Fruit fly (Drosophila melanogaster) whole organism, embryonic: Measurements from ENCODE around the gene CG7173.

ENCODE experiments used
- Atf6 ChIP-seq: fragments of 200-800 bp; sonication (Bioruptor generic); IDR thresholded peaks from 2 replicates; pipeline ENCODE4 v1.3.6; 2022; ENCODE audit warnings: missing biosample characterization, missing genetic modification characterization
- CG10209 ChIP-seq: fragments of 200-800 bp; sonication (Bioruptor generic); optimal IDR thresholded peaks from 3 replicates; lab custom pipeline; 2017; ENCODE audit warnings: missing biosample characterization, mild to moderate bottlenecking, missing genetic modification characterization, missing genetic modification reagents
- CG1024 ChIP-seq: fragments of 200-800 bp; sonication (Bioruptor generic); IDR thresholded peaks from 2 replicates; pipeline ENCODE4 v1.3.6; 2022; ENCODE audit warnings: missing biosample characterization, missing genetic modification characterization
- CG11398 ChIP-seq: fragments of 200-800 bp; sonication (Bioruptor generic); optimal IDR thresholded peaks from 2 replicates; lab custom pipeline; 2016; ENCODE audit warnings: missing biosample characterization, missing genetic modification characterization
- CG12391 ChIP-seq: fragments of 200-800 bp; sonication (Bioruptor generic); optimal IDR thresholded peaks from 3 replicates; lab custom pipeline; 2018; ENCODE audit warnings: missing biosample characterization, mild to moderate bottlenecking, missing genetic modification characterization, moderate library complexity
- CG13123 ChIP-seq: fragments of 200-800 bp; sonication (Bioruptor generic); optimal IDR thresholded peaks from 2 replicates; lab custom pipeline; 2016; ENCODE audit warnings: missing biosample characterization, missing genetic modification characterization
- CG14050 ChIP-seq: fragments of 200-800 bp; sonication (Bioruptor generic); IDR thresholded peaks from 3 replicates; pipeline ENCODE4 v1.3.6; 2022; ENCODE audit warnings: missing biosample characterization, missing genetic modification characterization
- CG15479 ChIP-seq: fragments of 200-800 bp; sonication (Bioruptor generic); optimal IDR thresholded peaks from 3 replicates; lab custom pipeline; 2019; ENCODE audit warnings: missing biosample characterization, mild to moderate bottlenecking, missing genetic modification characterization, moderate library complexity
- CG15696 ChIP-seq: fragments of 200-800 bp; sonication (Bioruptor generic); optimal IDR thresholded peaks from 2 replicates; lab custom pipeline; 2019; ENCODE audit warnings: missing biosample characterization, mild to moderate bottlenecking, missing genetic modification characterization, moderate library complexity
- CG16779 ChIP-seq: fragments of 200-800 bp; sonication (Bioruptor generic); IDR thresholded peaks from 2 replicates; pipeline ENCODE4 v1.3.6; 2022; ENCODE audit warnings: missing biosample characterization, missing genetic modification characterization
- CG18011 ChIP-seq: fragments of 200-800 bp; sonication (Bioruptor generic); optimal IDR thresholded peaks from 2 replicates; lab custom pipeline; 2017; ENCODE audit warnings: missing biosample characterization, missing genetic modification characterization, mild to moderate bottlenecking, moderate library complexity, missing genotype
- CG18262 ChIP-seq: fragments of 200-800 bp; optimal IDR thresholded peaks from 3 replicates; lab custom pipeline; 2019; ENCODE audit warnings: missing biosample characterization, mild to moderate bottlenecking, missing genetic modification characterization, moderate library complexity
- CG18599 ChIP-seq: fragments of 200-800 bp; sonication (Bioruptor generic); optimal IDR thresholded peaks from 3 replicates; lab custom pipeline; 2017; ENCODE audit warnings: missing biosample characterization, missing genetic modification characterization, mild to moderate bottlenecking, moderate library complexity, missing genetic modification reagents
- CG2202 ChIP-seq: fragments of 200-800 bp; sonication (Bioruptor generic); optimal IDR thresholded peaks from 2 replicates; lab custom pipeline; 2018; ENCODE audit warnings: missing biosample characterization, mild to moderate bottlenecking, missing genetic modification characterization
- CG43689 ChIP-seq: fragments of 200-800 bp; sonication (Bioruptor generic); IDR thresholded peaks from 2 replicates; pipeline ENCODE4 v1.3.6; 2022; ENCODE audit warnings: missing biosample characterization, missing genetic modification characterization
- CG4617 ChIP-seq: fragments of 200-800 bp; sonication (Bioruptor generic); optimal IDR thresholded peaks from 3 replicates; lab custom pipeline; 2016; ENCODE audit warnings: missing biosample characterization, missing genetic modification characterization, borderline replicate concordance
- CG5245 ChIP-seq: fragments of 200-800 bp; sonication (Bioruptor generic); optimal IDR thresholded peaks from 3 replicates; lab custom pipeline; 2016; ENCODE audit warnings: missing biosample characterization, missing genetic modification characterization
- Dp ChIP-seq: fragments of 200-800 bp; sonication (Bioruptor generic); optimal IDR thresholded peaks from 2 replicates; lab custom pipeline; 2018; ENCODE audit warnings: missing biosample characterization, mild to moderate bottlenecking, missing genetic modification characterization, moderate library complexity
- Ets97D ChIP-seq: fragments of 200-800 bp; sonication (Bioruptor generic); optimal IDR thresholded peaks from 3 replicates; lab custom pipeline; 2016; ENCODE audit warnings: missing biosample characterization, missing genetic modification characterization
- HLH3B ChIP-seq: fragments of 200-800 bp; sonication (Bioruptor generic); IDR thresholded peaks from 2 replicates; pipeline ENCODE4 v1.3.6; 2022; ENCODE audit warnings: missing biosample characterization, missing genetic modification characterization
- Jarid2 ChIP-seq: fragments of 200-800 bp; sonication (Bioruptor generic); optimal IDR thresholded peaks from 3 replicates; lab custom pipeline; 2017; ENCODE audit warnings: mild to moderate bottlenecking, missing biosample characterization, missing genetic modification reagents, missing genetic modification characterization
- Myb ChIP-seq: fragments of 200-800 bp; sonication (Bioruptor generic); optimal IDR thresholded peaks from 2 replicates; lab custom pipeline; 2016; ENCODE audit warnings: missing biosample characterization, missing genetic modification characterization
- Six4 ChIP-seq: fragments of 200-800 bp; sonication (Bioruptor generic); optimal IDR thresholded peaks from 2 replicates; lab custom pipeline; 2016; ENCODE audit warnings: missing biosample characterization, missing genetic modification characterization
- Spps ChIP-seq: fragments of 200-800 bp; sonication (Bioruptor generic); optimal IDR thresholded peaks from 2 replicates; lab custom pipeline; 2018; ENCODE audit warnings: missing biosample characterization, mild to moderate bottlenecking, missing genetic modification characterization
- Stat92E ChIP-seq, 3 experiments: fragments of >200 bp in 2 of 3; fragments of 200-800 bp in 1 of 3; sonication (Bioruptor generic) in 1 of 3; optimal IDR thresholded peaks; 2 replicates each; lab custom pipeline; 2017 to 2019; ENCODE audit warnings: missing biosample characterization in 3 of 3, missing genetic modification characterization in 3 of 3, mild to moderate bottlenecking in 1 of 3, moderate library complexity in 1 of 3
- abd-A ChIP-seq: fragments of 200-800 bp; sonication (Bioruptor generic); optimal IDR thresholded peaks from 3 replicates; lab custom pipeline; 2019; ENCODE audit warnings: missing biosample characterization, mild to moderate bottlenecking, missing genetic modification characterization, moderate library complexity
- aop ChIP-seq: fragments of 200-800 bp; sonication (Bioruptor generic); IDR thresholded peaks from 2 replicates; pipeline ENCODE4 v1.3.6; 2022; ENCODE audit warnings: missing biosample characterization, missing genetic modification characterization
- bowl ChIP-seq: fragments of 200-800 bp; sonication (Bioruptor generic); IDR thresholded peaks from 2 replicates; pipeline ENCODE4 v1.3.6; 2022; ENCODE audit warnings: missing biosample characterization, missing genetic modification characterization
- caup ChIP-seq: fragments of 200-800 bp; sonication (Bioruptor generic); optimal IDR thresholded peaks from 3 replicates; lab custom pipeline; 2017; ENCODE audit warnings: missing biosample characterization, mild to moderate bottlenecking, missing genetic modification characterization, moderate library complexity; ENCODE audit not compliant: severe bottlenecking
- dm ChIP-seq: fragments of 200-800 bp; sonication (Bioruptor generic); optimal IDR thresholded peaks from 3 replicates; lab custom pipeline; 2016; ENCODE audit warnings: missing biosample characterization, missing genetic modification characterization
- dmrt99B ChIP-seq: fragments of 200-800 bp; sonication (Bioruptor generic); optimal IDR thresholded peaks from 2 replicates; lab custom pipeline; 2018; ENCODE audit warnings: missing biosample characterization, mild to moderate bottlenecking, missing genetic modification characterization, moderate library complexity
- en ChIP-seq: fragments of 200-800 bp; sonication (Bioruptor generic); optimal IDR thresholded peaks from 2 replicates; lab custom pipeline; 2016; ENCODE audit warnings: missing biosample characterization, missing genetic modification characterization
- exex ChIP-seq: fragments of 200-800 bp; sonication (Bioruptor generic); optimal IDR thresholded peaks from 4 replicates; lab custom pipeline; 2018; ENCODE audit warnings: missing biosample characterization, mild to moderate bottlenecking, missing genetic modification characterization, moderate library complexity
- gcm2 ChIP-seq: fragments of 200-800 bp; sonication (Bioruptor generic); optimal IDR thresholded peaks from 2 replicates; lab custom pipeline; 2016; ENCODE audit warnings: missing biosample characterization, missing genetic modification characterization
- h ChIP-seq: fragments of >200 bp; optimal IDR thresholded peaks from 2 replicates; lab custom pipeline; 2017
- insv ChIP-seq, 2 experiments: fragments of 200-800 bp; sonication (Bioruptor generic); optimal IDR thresholded peaks; 3 replicates each; lab custom pipeline; 2016 to 2018; ENCODE audit warnings: missing biosample characterization in 2 of 2, missing genetic modification characterization in 2 of 2
- klu ChIP-seq: fragments of 200-800 bp; sonication (Bioruptor generic); IDR thresholded peaks from 2 replicates; pipeline ENCODE4 v1.3.6; 2022; ENCODE audit warnings: missing biosample characterization, missing genetic modification characterization
- mam ChIP-seq: fragments of 200-800 bp; sonication (Bioruptor generic); optimal IDR thresholded peaks from 3 replicates; lab custom pipeline; 2016; ENCODE audit warnings: missing biosample characterization, missing genetic modification characterization
- nom ChIP-seq: fragments of 200-800 bp; sonication (Bioruptor generic); optimal IDR thresholded peaks from 2 replicates; lab custom pipeline; 2017; ENCODE audit warnings: missing biosample characterization, missing genetic modification characterization, mild to moderate bottlenecking, moderate library complexity, missing genetic modification reagents
- odd ChIP-seq: fragments of 200-800 bp; sonication (Bioruptor generic); optimal IDR thresholded peaks from 2 replicates; lab custom pipeline; 2017; ENCODE audit warnings: missing biosample characterization, mild to moderate bottlenecking, missing genetic modification characterization
- pan ChIP-seq, 4 experiments: fragments of >200 bp in 3 of 4; fragments of 200-800 bp in 1 of 4; sonication (Bioruptor generic) in 1 of 4; optimal IDR thresholded peaks in 3 of 4; IDR thresholded peaks in 1 of 4; 2 replicates each; pipeline versions ENCODE4 v1.3.6 to Lab custom; 2017 to 2022; ENCODE audit warnings: missing biosample characterization in 2 of 4, missing genetic modification characterization in 2 of 4, mixed read lengths in 1 of 4
- phol ChIP-seq: fragments of 200-800 bp; sonication (Bioruptor generic); optimal IDR thresholded peaks from 3 replicates; lab custom pipeline; 2018; ENCODE audit warnings: missing biosample characterization, mild to moderate bottlenecking, missing genetic modification characterization, moderate library complexity
- prd ChIP-seq, 3 experiments: fragments of >200 bp in 2 of 3; fragments of 200-800 bp in 1 of 3; sonication (Bioruptor generic) in 1 of 3; optimal IDR thresholded peaks in 2 of 3; IDR thresholded peaks in 1 of 3; 2 replicates in 2 of 3; 3 replicates in 1 of 3; pipeline versions ENCODE4 v1.3.6 to Lab custom; 2017 to 2022; ENCODE audit warnings: missing biosample characterization in 1 of 3, missing genetic modification characterization in 1 of 3
- rib ChIP-seq: fragments of 200-800 bp; sonication (Bioruptor generic); IDR thresholded peaks from 2 replicates; pipeline ENCODE4 v1.3.6; 2022; ENCODE audit warnings: missing biosample characterization, missing genetic modification characterization
- ro ChIP-seq: fragments of 200-800 bp; sonication (Bioruptor generic); IDR thresholded peaks from 2 replicates; pipeline ENCODE4 v1.3.6; 2022; ENCODE audit warnings: missing biosample characterization, missing genetic modification characterization
- run ChIP-seq: fragments of 200-800 bp; sonication (Bioruptor generic); optimal IDR thresholded peaks from 3 replicates; lab custom pipeline; 2018; ENCODE audit warnings: missing biosample characterization, mild to moderate bottlenecking, missing genetic modification characterization
- so ChIP-seq: fragments of 200-800 bp; sonication (Bioruptor generic); IDR thresholded peaks from 3 replicates; pipeline ENCODE4 v1.3.6; 2022; ENCODE audit warnings: missing biosample characterization, missing genetic modification characterization
- sqz ChIP-seq: fragments of 200-800 bp; sonication (Bioruptor generic); optimal IDR thresholded peaks from 3 replicates; lab custom pipeline; 2018; ENCODE audit warnings: missing biosample characterization, mild to moderate bottlenecking, missing genetic modification characterization
- tap ChIP-seq: fragments of 200-800 bp; optimal IDR thresholded peaks from 3 replicates; lab custom pipeline; 2019; ENCODE audit warnings: missing biosample characterization, mild to moderate bottlenecking, missing genetic modification characterization, moderate library complexity
- unpg ChIP-seq: fragments of 200-800 bp; sonication (Bioruptor generic); optimal IDR thresholded peaks from 3 replicates; lab custom pipeline; 2018; ENCODE audit warnings: missing biosample characterization, mild to moderate bottlenecking, missing genetic modification characterization, moderate library complexity

The CG7173 gene

dm6 chr3L:21585397-21585796 is 27.4 kb upstream of the CG7173 start (continued):
- TF ChIP-seq Atf6 (GFP tag; lab: Robert Waterston, UW) (no peak), CG15479 (GFP tag; lab: Kevin White, UChicago) (no peak), CG4617 (GFP tag; lab: Kevin White, UChicago) (no peak), CG13123 (GFP tag; lab: Kevin White, UChicago) (no peak), dmrt99B (tag; lab: Kevin White, UChicago) (no peak), en (GFP tag; lab: Kevin White, UChicago) (no peak), exex (no peak), pan (optimal IDR thresholded peaks at IDR 0.05; lab: Kevin White, UChicago) (no peak), pan (GFP tag; optimal IDR thresholded peaks at IDR 0.05 in 1 of 2, IDR thresholded peaks at IDR 0.05 in 1 of 2) (peak in 1 of 2 experiments; percentile 42), prd (optimal IDR thresholded peaks at IDR 0.05; lab: Kevin White, UChicago) (no peak), prd (GFP tag; IDR thresholded peaks at IDR 0.05; lab: Robert Waterston, UW) (peak; percentile 52; the same call in 2 of the 3 replicates), Dp (GFP tag; lab: Kevin White, UChicago) (no peak), HLH3B (GFP tag; lab: Robert Waterston, UW) (no peak), run (tag; lab: Kevin White, UChicago) (no peak), nom (GFP tag; lab: Kevin White, UChicago) (no peak), caup (GFP tag; lab: Kevin White, UChicago) (no peak), CG11398 (GFP tag; lab: Kevin White, UChicago) (no peak), CG12391 (no peak), CG16779 (no peak), unpg (GFP tag; lab: Kevin White, UChicago) (no peak), CG1024 (GFP tag; lab: Robert Waterston, UW) (no peak), CG2202 (no peak), Stat92E (GFP tag; optimal IDR thresholded peaks at IDR 0.05; lab: Kevin White, UChicago) (no peak), abd-A (no peak), CG18011 (GFP tag; lab: Kevin White, UChicago) (no peak), klu (GFP tag; lab: Robert Waterston, UW) (no peak), dm (GFP tag; lab: Kevin White, UChicago) (no peak), CG18262 (tag; lab: Kevin White, UChicago) (peak; percentile 51), Spps (tag; lab: Kevin White, UChicago) (no peak), Jarid2 (GFP tag; lab: Kevin White, UChicago) (no peak), Ets97D (GFP tag; lab: Kevin White, UChicago) (no peak), Six4 (GFP tag; lab: Kevin White, UChicago) (no peak), CG5245 (GFP tag; lab: Kevin White, UChicago) (no peak), sqz (no peak), mam (GFP tag; lab: Kevin White, UChicago) (no peak), CG15696 (tag; lab: Kevin White, UChicago) (peak; percentile 19), so (GFP tag; lab: Robert Waterston, UW) (no peak), aop (GFP tag; lab: Robert Waterston, UW) (no peak), CG18599 (GFP tag; lab: Kevin White, UChicago) (no peak), CG14050 (GFP tag; lab: Robert Waterston, UW) (no peak), tap (tag; lab: Kevin White, UChicago) (no peak), odd (GFP tag; lab: Kevin White, UChicago) (no peak), h (no peak), insv (GFP tag; optimal IDR thresholded peaks at IDR 0.05; lab: Kevin White, UChicago) (no peak), CG43689 (GFP tag; lab: Robert Waterston, UW) (no peak), CG10209 (no peak), bowl (GFP tag; lab: Robert Waterston, UW) (no peak), rib (no peak), Myb (GFP tag; lab: Kevin White, UChicago) (no peak), gcm2 (GFP tag; lab: Kevin White, UChicago) (no peak), phol (tag; lab: Kevin White, UChicago) (peak; percentile 1), ro (GFP tag; lab: Robert Waterston, UW) (no peak)
